Fruit fly (Drosophila melanogaster) whole organism, embryonic: Measurements from ENCODE around the gene lectin-33A.

ENCODE experiments used
- BtbVII ChIP-seq: fragments of 200-800 bp; sonication (Bioruptor generic); optimal IDR thresholded peaks from 3 replicates; lab custom pipeline; 2017; ENCODE audit warnings: missing biosample characterization, mild to moderate bottlenecking, missing genetic modification characterization
- CG10366 ChIP-seq: fragments of 200-800 bp; sonication (Bioruptor generic); IDR thresholded peaks from 2 replicates; pipeline ENCODE4 v1.3.6; 2022; ENCODE audit warnings: missing biosample characterization, missing genetic modification characterization
- CG10959 ChIP-seq: fragments of 200-800 bp; sonication (Bioruptor generic); IDR thresholded peaks from 2 replicates; pipeline ENCODE4 v1.3.6; 2022; ENCODE audit warnings: missing biosample characterization, missing genetic modification characterization
- CG12071 ChIP-seq: fragments of 200-800 bp; sonication (Bioruptor generic); optimal IDR thresholded peaks from 3 replicates; lab custom pipeline; 2018; ENCODE audit warnings: missing biosample characterization, mild to moderate bottlenecking, missing genetic modification characterization
- CG12236 ChIP-seq: fragments of 200-800 bp; sonication (Bioruptor generic); optimal IDR thresholded peaks from 2 replicates; lab custom pipeline; 2016; ENCODE audit warnings: missing biosample characterization, missing genetic modification characterization
- CG14667 ChIP-seq: fragments of 200-800 bp; sonication (Bioruptor generic); IDR thresholded peaks from 2 replicates; pipeline ENCODE4 v1.3.6; 2022; ENCODE audit warnings: missing biosample characterization, missing genetic modification characterization
- CG15696 ChIP-seq: fragments of 200-800 bp; sonication (Bioruptor generic); optimal IDR thresholded peaks from 2 replicates; lab custom pipeline; 2019; ENCODE audit warnings: missing biosample characterization, mild to moderate bottlenecking, missing genetic modification characterization, moderate library complexity
- CG2116 ChIP-seq: fragments of 200-800 bp; sonication (Bioruptor generic); optimal IDR thresholded peaks from 3 replicates; lab custom pipeline; 2018; ENCODE audit warnings: missing biosample characterization, mild to moderate bottlenecking, missing genetic modification characterization
- CG2120 ChIP-seq: fragments of 200-800 bp; sonication (Bioruptor generic); optimal IDR thresholded peaks from 3 replicates; lab custom pipeline; 2016; ENCODE audit warnings: missing biosample characterization, missing genetic modification characterization
- CG32767 ChIP-seq: fragments of 200-800 bp; sonication (Bioruptor generic); IDR thresholded peaks from 2 replicates; pipeline ENCODE4 v1.3.6; 2022; ENCODE audit warnings: missing biosample characterization, missing genetic modification characterization
- CG3407 ChIP-seq: fragments of 200-800 bp; sonication (Bioruptor generic); optimal IDR thresholded peaks from 2 replicates; lab custom pipeline; 2018; ENCODE audit warnings: missing biosample characterization, mild to moderate bottlenecking, missing genetic modification characterization
- CG34224 ChIP-seq: fragments of 200-800 bp; sonication (Bioruptor generic); IDR thresholded peaks from 3 replicates; pipeline ENCODE4 v1.3.6; 2022; ENCODE audit warnings: missing biosample characterization, missing genetic modification characterization; ENCODE audit not compliant: partially characterized antibody
- CG4328 ChIP-seq: fragments of 200-800 bp; sonication (Bioruptor generic); optimal IDR thresholded peaks from 3 replicates; lab custom pipeline; 2017; ENCODE audit warnings: missing biosample characterization, missing genetic modification reagents, missing genetic modification characterization
- CG4404 ChIP-seq: fragments of 200-800 bp; sonication (Bioruptor generic); IDR thresholded peaks from 2 replicates; pipeline ENCODE4 v1.3.6; 2022; ENCODE audit warnings: missing biosample characterization, missing genetic modification characterization
- CG4730 ChIP-seq: fragments of 200-800 bp; sonication (Bioruptor generic); IDR thresholded peaks from 2 replicates; pipeline ENCODE4 v1.3.6; 2022; ENCODE audit warnings: missing biosample characterization, missing genetic modification characterization
- CG6683 ChIP-seq: fragments of 200-800 bp; sonication (Bioruptor generic); optimal IDR thresholded peaks from 2 replicates; lab custom pipeline; 2017; ENCODE audit warnings: missing biosample characterization, mild to moderate bottlenecking, missing genetic modification characterization, missing genetic modification reagents
- CG7271 ChIP-seq: fragments of 200-800 bp; sonication (Bioruptor generic); optimal IDR thresholded peaks from 2 replicates; lab custom pipeline; 2018; ENCODE audit warnings: missing biosample characterization, mild to moderate bottlenecking, missing genetic modification characterization, moderate library complexity
- CG8765 ChIP-seq: fragments of 200-800 bp; sonication (Bioruptor generic); IDR thresholded peaks from 2 replicates; pipeline ENCODE4 v1.3.6; 2022; ENCODE audit warnings: missing biosample characterization, missing genetic modification characterization
- CG8944 ChIP-seq: fragments of 200-800 bp; sonication (Bioruptor generic); optimal IDR thresholded peaks from 3 replicates; lab custom pipeline; 2016; ENCODE audit warnings: missing biosample characterization, missing genetic modification characterization
- CrebB ChIP-seq: fragments of 200-800 bp; sonication (Bioruptor generic); optimal IDR thresholded peaks from 3 replicates; lab custom pipeline; 2018; ENCODE audit warnings: missing biosample characterization, mild to moderate bottlenecking, missing genetic modification characterization
- Dip3 ChIP-seq: fragments of 200-800 bp; sonication (Bioruptor generic); optimal IDR thresholded peaks from 3 replicates; lab custom pipeline; 2016; ENCODE audit warnings: missing biosample characterization, missing genetic modification characterization
- Doc2 ChIP-seq: fragments of 200-800 bp; sonication (Bioruptor generic); IDR thresholded peaks from 2 replicates; pipeline ENCODE4 v1.3.6; 2022; ENCODE audit warnings: missing biosample characterization, missing genetic modification characterization
- HLH3B ChIP-seq: fragments of 200-800 bp; sonication (Bioruptor generic); IDR thresholded peaks from 2 replicates; pipeline ENCODE4 v1.3.6; 2022; ENCODE audit warnings: missing biosample characterization, missing genetic modification characterization
- HLHmδ ChIP-seq: fragments of 200-800 bp; sonication (Bioruptor generic); optimal IDR thresholded peaks from 2 replicates; lab custom pipeline; 2018; ENCODE audit warnings: missing biosample characterization, mild to moderate bottlenecking, missing genetic modification characterization, moderate library complexity
- Hr3 ChIP-seq: fragments of 200-800 bp; sonication (Bioruptor generic); optimal IDR thresholded peaks from 3 replicates; lab custom pipeline; 2016; ENCODE audit warnings: missing biosample characterization, missing genetic modification characterization
- Hr39 ChIP-seq: fragments of >200 bp; optimal IDR thresholded peaks from 2 replicates; lab custom pipeline; 2017
- Max ChIP-seq: fragments of 200-800 bp; sonication (Bioruptor generic); optimal IDR thresholded peaks from 2 replicates; lab custom pipeline; 2016; ENCODE audit warnings: missing biosample characterization, mild to moderate bottlenecking, missing genetic modification characterization
- Nf-YC ChIP-seq: fragments of 200-800 bp; optimal IDR thresholded peaks from 3 replicates; lab custom pipeline; 2019; ENCODE audit warnings: missing biosample characterization, mild to moderate bottlenecking, missing genetic modification characterization, moderate library complexity
- Poxn ChIP-seq: fragments of 200-800 bp; sonication (Bioruptor generic); IDR thresholded peaks from 2 replicates; pipeline ENCODE4 v1.3.6; 2022; ENCODE audit warnings: missing biosample characterization, missing genetic modification characterization
- Sox102F ChIP-seq: fragments of 200-800 bp; sonication (Bioruptor generic); optimal IDR thresholded peaks from 2 replicates; lab custom pipeline; 2018; ENCODE audit warnings: missing biosample characterization, mild to moderate bottlenecking, missing genetic modification characterization, moderate library complexity
- Sry-δ ChIP-seq: fragments of 200-800 bp; sonication (Bioruptor generic); optimal IDR thresholded peaks from 2 replicates; lab custom pipeline; 2016; ENCODE audit warnings: missing biosample characterization, missing genetic modification characterization
- Stat92E ChIP-seq, 3 experiments: fragments of >200 bp in 2 of 3; fragments of 200-800 bp in 1 of 3; sonication (Bioruptor generic) in 1 of 3; optimal IDR thresholded peaks; 2 replicates each; lab custom pipeline; 2017 to 2019; ENCODE audit warnings: missing biosample characterization in 3 of 3, missing genetic modification characterization in 3 of 3, mild to moderate bottlenecking in 1 of 3, moderate library complexity in 1 of 3
- bab2 ChIP-seq: fragments of 200-800 bp; sonication (Bioruptor generic); optimal IDR thresholded peaks from 2 replicates; lab custom pipeline; 2016; ENCODE audit warnings: missing biosample characterization, missing genetic modification characterization
- caup ChIP-seq: fragments of 200-800 bp; sonication (Bioruptor generic); optimal IDR thresholded peaks from 3 replicates; lab custom pipeline; 2017; ENCODE audit warnings: missing biosample characterization, mild to moderate bottlenecking, missing genetic modification characterization, moderate library complexity; ENCODE audit not compliant: severe bottlenecking
- cg ChIP-seq: fragments of 200-800 bp; sonication (Bioruptor generic); optimal IDR thresholded peaks from 3 replicates; lab custom pipeline; 2019; ENCODE audit warnings: missing biosample characterization, mild to moderate bottlenecking, missing genetic modification characterization, moderate library complexity
- chn ChIP-seq: fragments of 200-800 bp; sonication (Bioruptor generic); optimal IDR thresholded peaks from 2 replicates; lab custom pipeline; 2016; ENCODE audit warnings: missing biosample characterization, missing genetic modification characterization
- croc ChIP-seq: fragments of 200-800 bp; sonication (Bioruptor generic); conservative IDR thresholded peaks from 3 replicates; pipeline ENCODE4 v1.3.6; 2022; ENCODE audit warnings: missing biosample characterization, missing genetic modification characterization
- dimm ChIP-seq: fragments of 200-800 bp; sonication (Bioruptor generic); IDR thresholded peaks from 2 replicates; pipeline ENCODE4 v1.3.6; 2022; ENCODE audit warnings: missing biosample characterization, missing genetic modification characterization
- ftz-f1 ChIP-seq: fragments of 200-800 bp; sonication (Bioruptor generic); optimal IDR thresholded peaks from 2 replicates; lab custom pipeline; 2016; ENCODE audit warnings: missing biosample characterization, missing genetic modification characterization
- fu2 ChIP-seq: fragments of 200-800 bp; sonication (Bioruptor generic); optimal IDR thresholded peaks from 2 replicates; lab custom pipeline; 2016; ENCODE audit warnings: missing biosample characterization, missing genetic modification characterization
- hkb ChIP-seq, 2 experiments: fragments of 200-800 bp in 1 of 2; fragments of >200 bp in 1 of 2; sonication (Bioruptor generic) in 1 of 2; IDR thresholded peaks in 1 of 2; optimal IDR thresholded peaks in 1 of 2; 2 replicates each; pipeline versions ENCODE4 v1.3.6 to Lab custom; 2017 to 2022; ENCODE audit warnings: missing biosample characterization in 1 of 2, missing genetic modification characterization in 1 of 2
- ind ChIP-seq: fragments of 200-800 bp; sonication (Bioruptor generic); optimal IDR thresholded peaks from 3 replicates; lab custom pipeline; 2016; ENCODE audit warnings: missing biosample characterization, missing genetic modification characterization
- ken ChIP-seq: fragments of 200-800 bp; sonication (Bioruptor generic); IDR thresholded peaks from 3 replicates; pipeline ENCODE4 v1.3.6; 2022; ENCODE audit warnings: missing biosample characterization, missing genetic modification characterization
- oc ChIP-seq: fragments of 200-800 bp; sonication (Bioruptor generic); optimal IDR thresholded peaks from 2 replicates; lab custom pipeline; 2018; ENCODE audit warnings: missing biosample characterization, mild to moderate bottlenecking, missing genetic modification characterization, moderate library complexity
- p53 ChIP-seq: fragments of 200-800 bp; sonication (Bioruptor generic); optimal IDR thresholded peaks from 2 replicates; lab custom pipeline; 2016; ENCODE audit warnings: missing biosample characterization, missing genetic modification characterization
- sc ChIP-seq, 3 experiments: fragments of >200 bp in 2 of 3; fragments of 200-800 bp in 1 of 3; sonication (Bioruptor generic) in 1 of 3; optimal IDR thresholded peaks; 2 replicates in 2 of 3; 3 replicates in 1 of 3; lab custom pipeline; 2017; ENCODE audit warnings: mild to moderate bottlenecking in 1 of 3, missing biosample characterization in 1 of 3, missing genetic modification characterization in 1 of 3, missing genetic modification reagents in 1 of 3
- slou ChIP-seq: fragments of 200-800 bp; sonication (Bioruptor generic); optimal IDR thresholded peaks from 3 replicates; lab custom pipeline; 2016; ENCODE audit warnings: missing biosample characterization, missing genetic modification characterization
- sob ChIP-seq: fragments of 200-800 bp; sonication (Bioruptor generic); IDR thresholded peaks from 2 replicates; pipeline ENCODE4 v1.3.6; 2022; ENCODE audit warnings: missing biosample characterization, missing genetic modification characterization
- sqz ChIP-seq: fragments of 200-800 bp; sonication (Bioruptor generic); optimal IDR thresholded peaks from 3 replicates; lab custom pipeline; 2018; ENCODE audit warnings: missing biosample characterization, mild to moderate bottlenecking, missing genetic modification characterization
- tap ChIP-seq: fragments of 200-800 bp; optimal IDR thresholded peaks from 3 replicates; lab custom pipeline; 2019; ENCODE audit warnings: missing biosample characterization, mild to moderate bottlenecking, missing genetic modification characterization, moderate library complexity

Gene lectin-33A

DNA sequence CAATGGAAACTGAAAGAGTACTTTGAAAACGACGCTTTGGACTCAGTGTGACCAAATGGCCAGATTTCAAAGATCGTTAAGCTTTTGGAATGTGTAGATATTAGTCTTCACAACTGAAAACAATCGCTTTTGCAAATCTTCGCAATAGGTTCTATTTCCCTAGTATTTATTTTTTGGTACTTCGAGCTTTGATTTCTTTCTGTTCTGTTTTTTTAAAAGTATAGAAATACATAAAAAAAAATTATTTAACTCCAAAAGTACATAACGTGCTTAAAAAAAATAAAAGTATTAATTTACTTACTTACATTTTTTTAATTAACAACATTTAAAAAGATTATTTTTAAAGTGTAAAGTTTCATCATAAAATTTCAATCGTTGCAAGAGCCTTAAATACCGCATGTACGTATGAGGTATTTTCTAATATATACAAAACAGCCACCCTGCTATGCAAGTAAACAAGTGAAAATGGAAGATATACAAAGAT is 14.5 kb upstream of the lectin-33A start, which contains the start of the genes piwi and CG12253 (continued):
- TF ChIP-seq CG32767 (GFP tag; lab: Robert Waterston, UW) (peak; percentile 81; the same call in 1 of the 2 replicates), CG4328 (GFP tag; lab: Kevin White, UChicago) (no peak), tap (tag; lab: Kevin White, UChicago) (no peak), dimm (GFP tag; lab: Robert Waterston, UW) (no peak), CG8944 (GFP tag; lab: Kevin White, UChicago) (no peak), CG15696 (peak; percentile 37), CG10366 (peak; percentile 72; the same call in 1 of the 2 replicates), HLH3B (GFP tag; lab: Robert Waterston, UW) (peak; percentile 83), Hr39 (lab: Kevin White, UChicago) (no peak), hkb (optimal IDR thresholded peaks at IDR 0.05; lab: Kevin White, UChicago) (no peak), hkb (GFP tag; IDR thresholded peaks at IDR 0.05; lab: Robert Waterston, UW) (peak; percentile 21; the same call in 1 of the 2 replicates), CG34224 (GFP tag; lab: Robert Waterston, UW) (no peak), CG12236 (GFP tag; lab: Kevin White, UChicago) (no peak), sob (GFP tag; lab: Robert Waterston, UW) (peak; percentile 85; the same call in 1 of the 2 replicates), Doc2 (GFP tag; lab: Robert Waterston, UW) (no peak), chn (GFP tag; lab: Kevin White, UChicago) (peak; percentile 22), CG8765 (GFP tag; lab: Robert Waterston, UW) (no peak), CG2120 (peak; percentile 76), croc (GFP tag; lab: Robert Waterston, UW) (no peak), Sox102F (GFP tag; lab: Kevin White, UChicago) (peak; percentile 93), ftz-f1 (GFP tag; lab: Kevin White, UChicago) (no peak), Nf-YC (tag; lab: Kevin White, UChicago) (no peak), CG12071 (GFP tag; lab: Kevin White, UChicago) (no peak), Hr3 (GFP tag; lab: Kevin White, UChicago) (peak; percentile 84), caup (GFP tag; lab: Kevin White, UChicago) (no peak), CG10959 (peak; percentile 33; the same call in 1 of the 2 replicates), oc (tag; lab: Kevin White, UChicago) (no peak), ken (GFP tag; lab: Robert Waterston, UW) (no peak; the same call in 1 of the 3 replicates), Stat92E (GFP tag; optimal IDR thresholded peaks at IDR 0.05; lab: Kevin White, UChicago) (no peak), bab2 (GFP tag; lab: Kevin White, UChicago) (peak; percentile 50), CG4404 (GFP tag; lab: Robert Waterston, UW) (no peak), CG6683 (GFP tag; lab: Kevin White, UChicago) (no peak), Max (GFP tag; lab: Kevin White, UChicago) (peak; percentile 38), Dip3 (GFP tag; lab: Kevin White, UChicago) (peak; percentile 25), CrebB (tag; lab: Kevin White, UChicago) (peak; percentile 8), slou (peak; percentile 52), fu2 (GFP tag; lab: Kevin White, UChicago) (peak; percentile 35), sqz (GFP tag; lab: Kevin White, UChicago) (no peak), CG7271 (no peak), BtbVII (GFP tag; lab: Kevin White, UChicago) (no peak), cg (no peak), CG14667 (GFP tag; lab: Robert Waterston, UW) (no peak), Poxn (GFP tag; lab: Robert Waterston, UW) (peak; percentile 41; the same call in 1 of the 2 replicates), sc (optimal IDR thresholded peaks at IDR 0.05; lab: Kevin White, UChicago) (no peak), sc (GFP tag; optimal IDR thresholded peaks at IDR 0.05; lab: Kevin White, UChicago) (peak; percentile 67), CG2116 (GFP tag; lab: Kevin White, UChicago) (peak; percentile 57), Sry-δ (GFP tag; lab: Kevin White, UChicago) (no peak), p53 (GFP tag; lab: Kevin White, UChicago) (no peak), ind (GFP tag; lab: Kevin White, UChicago) (peak; percentile 39), CG4730 (GFP tag; lab: Robert Waterston, UW) (no peak), CG3407 (no peak), HLHmδ (no peak)
